Fruit fly (Drosophila melanogaster) whole organism: ENCODE data around the gene crm.

Experiments used
- CG8478 ChIP-seq: fragments of >200 bp; optimal IDR thresholded peaks from 2 replicates; lab custom pipeline; 2018; ENCODE audit warnings: inconsistent platforms
- psq ChIP-seq: fragments of >200 bp; optimal IDR thresholded peaks from 2 replicates; lab custom pipeline; 2017
- usp ChIP-seq: fragments of >200 bp; optimal IDR thresholded peaks from 2 replicates; lab custom pipeline; 2017; ENCODE audit warnings: missing biosample characterization, missing genetic modification characterization, mixed read lengths

DNA sequence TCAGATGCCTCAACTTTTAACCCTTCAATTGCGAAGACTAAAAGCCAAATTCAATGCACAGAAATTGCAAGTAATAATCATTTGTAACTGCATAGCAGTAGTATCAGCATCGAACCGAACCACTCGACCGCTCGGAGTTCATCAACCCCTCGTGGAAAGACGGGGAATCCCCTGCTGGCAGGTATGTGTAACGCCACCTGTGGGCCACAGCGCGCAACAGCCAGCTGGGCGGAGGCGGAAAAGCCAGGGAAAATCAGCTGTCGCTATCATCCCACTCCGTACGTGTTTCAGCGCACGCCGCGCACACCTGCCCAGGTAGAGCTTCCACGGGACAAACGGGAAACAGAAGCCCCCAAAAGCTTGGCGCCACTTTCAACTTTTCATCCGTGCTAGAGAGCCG, 54.1 kb downstream of the crm start:
- no peak for TF ChIP-seq usp
- no peak for TF ChIP-seq psq (lab: Kevin White, UChicago)
- no peak for TF ChIP-seq CG8478 (lab: Kevin White, UChicago)
